Worm (Caenorhabditis elegans): ENCODE data around the gene ZK686.6.

Gene ZK686.6

ce11 chrIII:7730331-7730730 lies 42.5 kb downstream of the ZK686.6 start (continued):
- TF ChIP-seq tra-1 (GFP tag; IDR thresholded peaks at IDR 0.05) (peak; percentile 44; the same call in 1 of the 2 replicates), ama-1 (optimal IDR thresholded peaks at IDR 0.05) (no peak), php-3 (GFP tag; IDR thresholded peaks at IDR 0.05) (peak; percentile 50), dve-1 (tag; optimal IDR thresholded peaks at IDR 0.05; ENCODE audit: insufficient read depth) (peak; percentile 81), unc-62 (GFP tag; optimal IDR thresholded peaks at IDR 0.05 in 1 of 2) (peak in 1 of 2 experiments; percentile 2), unc-62 (tag; optimal IDR thresholded peaks at IDR 0.05) (no peak), nhr-77 (tag; optimal IDR thresholded peaks at IDR 0.05) (peak; percentile 5), dmd-6 (GFP tag; IDR thresholded peaks at IDR 0.05) (peak; percentile 75), hlh-11 (tag; optimal IDR thresholded peaks at IDR 0.05) (peak; percentile 74), madf-5 (GFP tag; IDR thresholded peaks at IDR 0.05) (0 out of 4 replicates have a peak, but pooled peaks of 1 of the 2 experiments have one; percentile 27), pqm-1 (tag; optimal IDR thresholded peaks at IDR 0.05) (peak; percentile 87)

- TF ChIP-seq sdz-12 (GFP tag; optimal IDR thresholded peaks at IDR 0.05): no peak
- peak; percentile 88 for TF ChIP-seq aha-1 (tag)
- no peak for TF ChIP-seq dve-1 (tag; optimal IDR thresholded peaks at IDR 0.05; ENCODE audit: insufficient read depth)
- no peak for TF ChIP-seq nhr-42 (GFP tag; IDR thresholded peaks at IDR 0.05)
- 0 out of 4 replicates have a peak, but pooled peaks of 1 of the 2 experiments have one; percentile 10 for TF ChIP-seq madf-5 (GFP tag; IDR thresholded peaks at IDR 0.05)
- TF ChIP-seq mxl-3 (GFP tag; optimal IDR thresholded peaks at IDR 0.05): peak; percentile 26
- no peak for TF ChIP-seq nhr-48 (tag; optimal IDR thresholded peaks at IDR 0.05)
- TF ChIP-seq nhr-11 (tag; optimal IDR thresholded peaks at IDR 0.05): peak; percentile 91
- TF ChIP-seq duxl-1 (tag; optimal IDR thresholded peaks at IDR 0.05; ENCODE audit: poor library complexity): no peak
- TF ChIP-seq T26A8.4 (GFP tag; IDR thresholded peaks at IDR 0.05): no peak
- no peak for TF ChIP-seq mes-2 (tag; optimal IDR thresholded peaks at IDR 0.05; ENCODE audit: poor library complexity, severe bottlenecking)
- TF ChIP-seq egl-43 (GFP tag; IDR thresholded peaks at IDR 0.05): peak; percentile 49; the same call in 1 of the 2 replicates
- no peak for TF ChIP-seq tag-97 (GFP tag; IDR thresholded peaks at IDR 0.05)
- no peak for TF ChIP-seq R02D3.7 (tag; optimal IDR thresholded peaks at IDR 0.05)
- TF ChIP-seq lim-7 (GFP tag; IDR thresholded peaks at IDR 0.05): 0 out of 2 replicates have a peak, but pooled peaks have one; percentile 38
- no peak for TF ChIP-seq lin-1 (GFP tag; IDR thresholded peaks at IDR 0.05)
- peak; percentile 93 for TF ChIP-seq set-16 (GFP tag; IDR thresholded peaks at IDR 0.05)
- TF ChIP-seq unc-130 (GFP tag; optimal IDR thresholded peaks at IDR 0.05): no peak
- no peak for TF ChIP-seq F49E8.2 (tag; optimal IDR thresholded peaks at IDR 0.05; ENCODE audit: borderline replicate concordance)
- no peak for TF ChIP-seq zip-2 (tag; optimal IDR thresholded peaks at IDR 0.05)
- no peak for TF ChIP-seq spr-1 (tag; optimal IDR thresholded peaks at IDR 0.05)
- no peak; the same call in 1 of the 2 replicates for TF ChIP-seq arid-1 (GFP tag; conservative IDR thresholded peaks at IDR 0.05)
- TF ChIP-seq hlh-30 (tag; optimal IDR thresholded peaks at IDR 0.05; ENCODE audit: insufficient read depth): peak; percentile 76
- no peak for TF ChIP-seq zip-11 (GFP tag; IDR thresholded peaks at IDR 0.05)
- peak in 1 of 2 experiments; percentile 68 for TF ChIP-seq daf-16 (GFP tag; optimal IDR thresholded peaks at IDR 0.05)
- TF ChIP-seq daf-16 (tag; optimal IDR thresholded peaks at IDR 0.05): peak; percentile 25
- TF ChIP-seq ztf-7 (tag; optimal IDR thresholded peaks at IDR 0.05): no peak
- no peak for TF ChIP-seq jun-1 (tag; optimal IDR thresholded peaks at IDR 0.05)
- TF ChIP-seq daf-8 (GFP tag; IDR thresholded peaks at IDR 0.05): no peak
- TF ChIP-seq nhr-77 (tag; optimal IDR thresholded peaks at IDR 0.05): peak; percentile 56
- no peak for TF ChIP-seq skn-1 (tag; optimal IDR thresholded peaks at IDR 0.05)
- no peak for TF ChIP-seq ZK546.5 (tag; optimal IDR thresholded peaks at IDR 0.05)
- no peak for TF ChIP-seq spr-3 (GFP tag; optimal IDR thresholded peaks at IDR 0.05)
- TF ChIP-seq fkh-10 (GFP tag; optimal IDR thresholded peaks at IDR 0.05): peak; percentile 81
- TF ChIP-seq ceh-62 (tag; optimal IDR thresholded peaks at IDR 0.05): no peak
- TF ChIP-seq hif-1 (tag; optimal IDR thresholded peaks at IDR 0.05): peak in 1 of 2 experiments; percentile 23
- TF ChIP-seq attf-4 (tag; optimal IDR thresholded peaks at IDR 0.05): no peak
- peak; percentile 69 for TF ChIP-seq nhr-28 (tag; optimal IDR thresholded peaks at IDR 0.05)
- no peak for TF ChIP-seq nhr-10 (tag; optimal IDR thresholded peaks at IDR 0.05)
- TF ChIP-seq dmd-9 (GFP tag; IDR thresholded peaks at IDR 0.05): no peak
- no peak for TF ChIP-seq php-3 (GFP tag; IDR thresholded peaks at IDR 0.05)
- TF ChIP-seq T20F7.1 (GFP tag; optimal IDR thresholded peaks at IDR 0.05): no peak
- peak in 1 of 2 experiments; percentile 98 for TF ChIP-seq unc-62 (GFP tag; optimal IDR thresholded peaks at IDR 0.05 in 1 of 2)
- no peak for TF ChIP-seq unc-62 (tag; optimal IDR thresholded peaks at IDR 0.05)
Measured at ce11 chrIII:7729534-7730061, 43.2 kb downstream of the ZK686.6 start, which contains the start of gene ZK112.4. Gene ZK112.4 (minus strand): TSS chrIII:7730011.

All from whole organism, L4 larva.